Fruit fly (Drosophila melanogaster) whole organism, embryonic: Measurements from ENCODE around the gene CG31548.

ENCODE experiments used
- ATbp ChIP-seq: fragments of 200-800 bp; sonication (Bioruptor generic); optimal IDR thresholded peaks from 2 replicates; lab custom pipeline; 2017; ENCODE audit warnings: missing biosample characterization, mild to moderate bottlenecking, missing genetic modification characterization, missing genetic modification reagents
- Blimp-1 ChIP-seq: fragments of 200-800 bp; sonication (Bioruptor generic); optimal IDR thresholded peaks from 3 replicates; lab custom pipeline; 2018; ENCODE audit warnings: missing biosample characterization, missing genetic modification characterization, mild to moderate bottlenecking, moderate library complexity, missing genetic modification reagents
- CG1024 ChIP-seq: fragments of 200-800 bp; sonication (Bioruptor generic); IDR thresholded peaks from 2 replicates; pipeline ENCODE4 v1.3.6; 2022; ENCODE audit warnings: missing biosample characterization, missing genetic modification characterization
- CG10321 ChIP-seq: fragments of 200-800 bp; sonication (Bioruptor generic); IDR thresholded peaks from 2 replicates; pipeline ENCODE4 v1.3.6; 2022; ENCODE audit warnings: missing biosample characterization, missing genetic modification characterization
- CG10366 ChIP-seq: fragments of 200-800 bp; sonication (Bioruptor generic); IDR thresholded peaks from 2 replicates; pipeline ENCODE4 v1.3.6; 2022; ENCODE audit warnings: missing biosample characterization, missing genetic modification characterization
- CG10543 ChIP-seq: fragments of 200-800 bp; sonication (Bioruptor generic); optimal IDR thresholded peaks from 3 replicates; lab custom pipeline; 2017; ENCODE audit warnings: missing biosample characterization, mild to moderate bottlenecking, missing genetic modification characterization, moderate library complexity
- CG11560 ChIP-seq: fragments of 200-800 bp; sonication (Bioruptor generic); IDR thresholded peaks from 3 replicates; pipeline ENCODE4 v1.3.6; 2022; ENCODE audit warnings: missing biosample characterization, missing genetic modification characterization
- CG12236 ChIP-seq: fragments of 200-800 bp; sonication (Bioruptor generic); optimal IDR thresholded peaks from 2 replicates; lab custom pipeline; 2016; ENCODE audit warnings: missing biosample characterization, missing genetic modification characterization
- CG1233 ChIP-seq: fragments of 200-800 bp; sonication (Bioruptor generic); optimal IDR thresholded peaks from 4 replicates; lab custom pipeline; 2018; ENCODE audit warnings: missing biosample characterization, mild to moderate bottlenecking, missing genetic modification characterization
- CG13775 ChIP-seq: fragments of 200-800 bp; sonication (Bioruptor generic); optimal IDR thresholded peaks from 3 replicates; lab custom pipeline; 2017; ENCODE audit warnings: missing biosample characterization, mild to moderate bottlenecking, missing genetic modification characterization
- CG14014 ChIP-seq: fragments of 200-800 bp; sonication (Bioruptor generic); IDR thresholded peaks from 2 replicates; pipeline ENCODE4 v1.3.6; 2022; ENCODE audit warnings: missing biosample characterization, missing genetic modification characterization
- CG15479 ChIP-seq: fragments of 200-800 bp; sonication (Bioruptor generic); optimal IDR thresholded peaks from 3 replicates; lab custom pipeline; 2019; ENCODE audit warnings: missing biosample characterization, mild to moderate bottlenecking, missing genetic modification characterization, moderate library complexity
- CG2199 ChIP-seq: fragments of 200-800 bp; sonication (Bioruptor generic); IDR thresholded peaks from 3 replicates; pipeline ENCODE4 v1.3.6; 2022; ENCODE audit warnings: missing biosample characterization, missing genetic modification characterization
- CG3163 ChIP-seq: fragments of 200-800 bp; sonication (Bioruptor generic); optimal IDR thresholded peaks from 3 replicates; lab custom pipeline; 2016; ENCODE audit warnings: missing biosample characterization, missing genetic modification characterization
- CG34376 ChIP-seq: fragments of 200-800 bp; sonication (Bioruptor generic); optimal IDR thresholded peaks from 2 replicates; lab custom pipeline; 2018; ENCODE audit warnings: missing biosample characterization, mild to moderate bottlenecking, missing genetic modification characterization
- CG4328 ChIP-seq: fragments of 200-800 bp; sonication (Bioruptor generic); optimal IDR thresholded peaks from 3 replicates; lab custom pipeline; 2017; ENCODE audit warnings: missing biosample characterization, missing genetic modification reagents, missing genetic modification characterization
- CG4820 ChIP-seq: fragments of 200-800 bp; sonication (Bioruptor generic); optimal IDR thresholded peaks from 3 replicates; lab custom pipeline; 2016; ENCODE audit warnings: missing biosample characterization, missing genetic modification characterization
- Elba2 ChIP-seq: fragments of 200-800 bp; sonication (Bioruptor generic); optimal IDR thresholded peaks from 3 replicates; lab custom pipeline; 2016; ENCODE audit warnings: missing biosample characterization, missing genetic modification characterization
- Fer3 ChIP-seq: fragments of 200-800 bp; sonication (Bioruptor generic); optimal IDR thresholded peaks from 2 replicates; lab custom pipeline; 2018; ENCODE audit warnings: missing biosample characterization, mild to moderate bottlenecking, missing genetic modification characterization, moderate library complexity
- Lpt ChIP-seq: fragments of >200 bp; optimal IDR thresholded peaks from 2 replicates; lab custom pipeline; 2018; ENCODE audit warnings: missing biosample characterization, missing genetic modification characterization
- MBD-R2 ChIP-seq: fragments of 200-800 bp; sonication (Bioruptor generic); IDR thresholded peaks from 2 replicates; pipeline ENCODE4 v1.3.6; 2022; ENCODE audit warnings: missing biosample characterization, missing genetic modification characterization
- MESR4 ChIP-seq: fragments of 200-800 bp; sonication (Bioruptor generic); optimal IDR thresholded peaks from 2 replicates; lab custom pipeline; 2018; ENCODE audit warnings: missing biosample characterization, mild to moderate bottlenecking, missing genetic modification characterization, moderate library complexity
- Med ChIP-seq: fragments of 200-800 bp; sonication (Bioruptor generic); peaks from one replicate; lab custom pipeline; 2016; ENCODE audit warnings: missing biosample characterization, missing genetic modification characterization, mild to moderate bottlenecking, inconsistent platforms, moderate library complexity
- Myb ChIP-seq: fragments of 200-800 bp; sonication (Bioruptor generic); optimal IDR thresholded peaks from 2 replicates; lab custom pipeline; 2016; ENCODE audit warnings: missing biosample characterization, missing genetic modification characterization
- Pdp1 ChIP-seq, 2 experiments: fragments of 200-800 bp; sonication (Bioruptor generic); optimal IDR thresholded peaks; 3 replicates each; lab custom pipeline; 2016; ENCODE audit warnings: missing biosample characterization in 2 of 2, missing genetic modification characterization in 2 of 2, mild to moderate bottlenecking in 1 of 2, moderate library complexity in 1 of 2
- Poxn ChIP-seq: fragments of 200-800 bp; sonication (Bioruptor generic); IDR thresholded peaks from 2 replicates; pipeline ENCODE4 v1.3.6; 2022; ENCODE audit warnings: missing biosample characterization, missing genetic modification characterization
- Spps ChIP-seq: fragments of 200-800 bp; sonication (Bioruptor generic); optimal IDR thresholded peaks from 2 replicates; lab custom pipeline; 2018; ENCODE audit warnings: missing biosample characterization, mild to moderate bottlenecking, missing genetic modification characterization
- ap ChIP-seq: fragments of 200-800 bp; sonication (Bioruptor generic); IDR thresholded peaks from 2 replicates; pipeline ENCODE4 v1.3.6; 2022; ENCODE audit warnings: missing biosample characterization, missing genetic modification characterization
- ara ChIP-seq: fragments of 200-800 bp; sonication (Bioruptor generic); IDR thresholded peaks from 2 replicates; pipeline ENCODE4 v1.3.6; 2022; ENCODE audit warnings: missing biosample characterization, missing genetic modification characterization
- ato ChIP-seq: fragments of 200-800 bp; sonication (Bioruptor generic); IDR thresholded peaks from 2 replicates; pipeline ENCODE4 v1.3.6; 2022; ENCODE audit warnings: missing biosample characterization, missing genetic modification characterization; ENCODE audit not compliant: partially characterized antibody
- bbx ChIP-seq: fragments of 200-800 bp; sonication (Bioruptor generic); IDR thresholded peaks from 2 replicates; pipeline ENCODE4 v1.3.6; 2022; ENCODE audit warnings: missing biosample characterization, missing genetic modification characterization; ENCODE audit not compliant: partially characterized antibody
- bigmax ChIP-seq: fragments of 200-800 bp; sonication (Bioruptor generic); optimal IDR thresholded peaks from 2 replicates; lab custom pipeline; 2018; ENCODE audit warnings: missing biosample characterization, mild to moderate bottlenecking, missing genetic modification characterization
- chn ChIP-seq: fragments of 200-800 bp; sonication (Bioruptor generic); optimal IDR thresholded peaks from 2 replicates; lab custom pipeline; 2016; ENCODE audit warnings: missing biosample characterization, missing genetic modification characterization
- ems ChIP-seq: fragments of 200-800 bp; sonication (Bioruptor generic); optimal IDR thresholded peaks from 3 replicates; lab custom pipeline; 2016; ENCODE audit warnings: missing biosample characterization, missing genetic modification characterization
- ewg ChIP-seq: fragments of 200-800 bp; sonication (Bioruptor generic); optimal IDR thresholded peaks from 3 replicates; lab custom pipeline; 2017; ENCODE audit warnings: mild to moderate bottlenecking, missing biosample characterization, missing genetic modification reagents, missing genetic modification characterization
- fd3F ChIP-seq: fragments of 200-800 bp; sonication (Bioruptor generic); optimal IDR thresholded peaks from 2 replicates; lab custom pipeline; 2018; ENCODE audit warnings: missing biosample characterization, mild to moderate bottlenecking, missing genetic modification characterization, moderate library complexity
- fd96Cb ChIP-seq: fragments of 200-800 bp; sonication (Bioruptor generic); optimal IDR thresholded peaks from 2 replicates; lab custom pipeline; 2018; ENCODE audit warnings: missing biosample characterization, mild to moderate bottlenecking, missing genetic modification characterization, moderate library complexity
- hb ChIP-seq: fragments of 200-800 bp; sonication (Bioruptor generic); IDR thresholded peaks from 3 replicates; pipeline ENCODE4 v1.3.6; 2022; ENCODE audit warnings: missing biosample characterization, missing genetic modification characterization; ENCODE audit not compliant: partially characterized antibody
- kay ChIP-seq: fragments of 200-800 bp; sonication (Bioruptor generic); optimal IDR thresholded peaks from 2 replicates; lab custom pipeline; 2016; ENCODE audit warnings: missing biosample characterization, missing genetic modification characterization
- klu ChIP-seq: fragments of 200-800 bp; sonication (Bioruptor generic); IDR thresholded peaks from 2 replicates; pipeline ENCODE4 v1.3.6; 2022; ENCODE audit warnings: missing biosample characterization, missing genetic modification characterization
- lab ChIP-seq: fragments of 200-800 bp; sonication (Bioruptor generic); optimal IDR thresholded peaks from 3 replicates; lab custom pipeline; 2017; ENCODE audit warnings: missing biosample characterization, missing genetic modification characterization, mild to moderate bottlenecking, moderate library complexity, missing genetic modification reagents
- mld ChIP-seq: fragments of 200-800 bp; sonication (Bioruptor generic); IDR thresholded peaks from 3 replicates; pipeline ENCODE4 v1.3.6; 2022; ENCODE audit warnings: missing biosample characterization, missing genetic modification characterization; ENCODE audit not compliant: partially characterized antibody
- odd ChIP-seq: fragments of 200-800 bp; sonication (Bioruptor generic); optimal IDR thresholded peaks from 2 replicates; lab custom pipeline; 2017; ENCODE audit warnings: missing biosample characterization, mild to moderate bottlenecking, missing genetic modification characterization
- pum ChIP-seq: fragments of 200-800 bp; sonication (Bioruptor generic); optimal IDR thresholded peaks from 2 replicates; lab custom pipeline; 2016; ENCODE audit warnings: missing biosample characterization, missing genetic modification characterization
- sens ChIP-seq: fragments of 200-800 bp; sonication (Bioruptor generic); peaks from one replicate; lab custom pipeline; 2016; ENCODE audit warnings: missing biosample characterization, missing genetic modification characterization
- sim ChIP-seq: fragments of 200-800 bp; sonication (Bioruptor generic); IDR thresholded peaks from 2 replicates; pipeline ENCODE4 v1.3.6; 2022; ENCODE audit warnings: missing biosample characterization, missing genetic modification characterization
- sima ChIP-seq: fragments of 200-800 bp; sonication (Bioruptor generic); optimal IDR thresholded peaks from 2 replicates; lab custom pipeline; 2016; ENCODE audit warnings: missing biosample characterization, missing genetic modification characterization
- so ChIP-seq: fragments of 200-800 bp; sonication (Bioruptor generic); IDR thresholded peaks from 3 replicates; pipeline ENCODE4 v1.3.6; 2022; ENCODE audit warnings: missing biosample characterization, missing genetic modification characterization
- toy ChIP-seq: fragments of 200-800 bp; sonication (Bioruptor generic); IDR thresholded peaks from 2 replicates; pipeline ENCODE4 v1.3.6; 2022; ENCODE audit warnings: missing biosample characterization, missing genetic modification characterization
- wor ChIP-seq: fragments of 200-800 bp; sonication (Bioruptor generic); IDR thresholded peaks from 2 replicates; pipeline ENCODE4 v1.3.6; 2022; ENCODE audit warnings: missing biosample characterization, missing genetic modification characterization
- zfh2 ChIP-seq: fragments of 200-800 bp; sonication (Bioruptor generic); optimal IDR thresholded peaks from 2 replicates; lab custom pipeline; 2016; ENCODE audit warnings: missing biosample characterization, missing genetic modification characterization

Gene CG31548

dm6 chr3R:5592009-5592572 is 44.6 kb downstream of the CG31548 start (continued):
- TF ChIP-seq so (GFP tag; lab: Robert Waterston, UW) (no peak), ato (no peak), chn (GFP tag; lab: Kevin White, UChicago) (no peak), CG10366 (GFP tag; lab: Robert Waterston, UW) (no peak), CG13775 (GFP tag; lab: Kevin White, UChicago) (no peak), kay (GFP tag; lab: Kevin White, UChicago) (no peak), sima (GFP tag; lab: Kevin White, UChicago) (no peak), sim (GFP tag; lab: Robert Waterston, UW) (no peak), ara (GFP tag; lab: Robert Waterston, UW) (no peak), pum (GFP tag; lab: Kevin White, UChicago) (no peak), CG11560 (no peak), CG12236 (no peak), MESR4 (GFP tag; lab: Kevin White, UChicago) (peak; percentile 13), fd96Cb (tag; lab: Kevin White, UChicago) (no peak), hb (GFP tag; lab: Robert Waterston, UW) (no peak), Spps (tag; lab: Kevin White, UChicago) (no peak), Myb (GFP tag; lab: Kevin White, UChicago) (no peak), ems (no peak), odd (GFP tag; lab: Kevin White, UChicago) (no peak), fd3F (GFP tag; lab: Kevin White, UChicago) (no peak), zfh2 (no peak), CG14014 (GFP tag; lab: Robert Waterston, UW) (no peak), CG4328 (GFP tag; lab: Kevin White, UChicago) (no peak), ap (GFP tag; lab: Robert Waterston, UW) (no peak), CG10543 (peak; percentile 13), klu (GFP tag; lab: Robert Waterston, UW) (no peak), sens (GFP tag; lab: Kevin White, UChicago) (no peak), Lpt (GFP tag; lab: Kevin White, UChicago) (no peak), CG15479 (GFP tag; lab: Kevin White, UChicago) (no peak), mld (GFP tag; lab: Robert Waterston, UW) (no peak), CG34376 (GFP tag; lab: Kevin White, UChicago) (peak; percentile 5), ewg (GFP tag; lab: Kevin White, UChicago) (no peak), toy (no peak), wor (GFP tag; lab: Robert Waterston, UW) (no peak), Elba2 (GFP tag; lab: Kevin White, UChicago) (peak; percentile 71), CG1024 (no peak), CG2199 (no peak), bbx (GFP tag; lab: Robert Waterston, UW) (0 out of 2 replicates have a peak, but pooled peaks have one; percentile 15), ATbp (GFP tag; lab: Kevin White, UChicago) (no peak), CG4820 (no peak), CG1233 (GFP tag; lab: Kevin White, UChicago) (no peak), Med (GFP tag; lab: Kevin White, UChicago) (peak; percentile 73), bigmax (GFP tag; lab: Kevin White, UChicago) (peak; percentile 13), CG3163 (GFP tag; lab: Kevin White, UChicago) (no peak), Fer3 (tag; lab: Kevin White, UChicago) (no peak), MBD-R2 (no peak), Poxn (no peak), Pdp1 (GFP tag; optimal IDR thresholded peaks at IDR 0.05; lab: Kevin White, UChicago) (peak in 1 of 2 experiments; percentile 64), Blimp-1 (GFP tag; lab: Kevin White, UChicago) (no peak), lab (GFP tag; lab: Kevin White, UChicago) (no peak), CG10321 (GFP tag; lab: Robert Waterston, UW) (peak; percentile 96)
